Fruit fly (Drosophila melanogaster): Measurements from ENCODE around the gene AstCC.
A peak's percentile ranks its signal among the peaks of the same experiment; 100 is the strongest.

Gene AstCC

DNA sequence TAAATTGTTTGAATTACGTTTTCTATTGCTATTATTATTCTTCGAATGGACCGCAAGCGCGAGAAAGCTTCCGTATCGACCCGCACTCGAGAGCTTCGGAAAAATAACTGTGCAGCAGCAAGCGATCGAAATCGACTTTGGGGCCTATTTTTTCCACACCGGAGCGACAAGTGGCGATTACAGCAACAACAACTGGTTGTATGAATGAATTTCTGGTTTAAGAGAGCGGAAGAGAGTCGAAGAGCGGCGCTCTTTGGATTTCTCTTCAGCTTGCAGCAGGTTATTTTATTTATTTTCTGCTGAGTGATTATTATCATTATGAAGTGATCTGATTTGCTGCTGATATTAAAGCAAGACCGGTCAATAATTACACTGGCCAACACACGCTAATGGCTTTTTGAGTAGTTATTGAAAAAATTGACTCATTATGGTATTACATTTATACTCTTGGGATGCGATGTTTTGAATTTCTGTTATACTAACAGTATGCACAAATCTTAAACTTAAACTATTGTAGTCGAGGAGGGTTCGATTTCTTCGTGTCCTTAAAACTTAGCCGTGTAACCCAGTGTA lies 18.1 kb downstream of the AstCC start, which contains the start of gene Samuel:
TSS of gene Samuel (minus strand) at position 112 of the 573 bp plus-strand sequence.
- TF ChIP-seq GATAd (GFP tag; optimal IDR thresholded peaks at IDR 0.05) (no peak), CG9705 (GFP tag; optimal IDR thresholded peaks at IDR 0.05) (no peak), lola (GFP tag; optimal IDR thresholded peaks at IDR 0.05) (no peak), Hr78 (GFP tag; optimal IDR thresholded peaks at IDR 0.05) (no peak), Sp1 (GFP tag; optimal IDR thresholded peaks at IDR 0.05) (peak; percentile 22), brk (GFP tag; optimal IDR thresholded peaks at IDR 0.05) (peak; percentile 59), psq (GFP tag; optimal IDR thresholded peaks at IDR 0.05) (no peak), foxo (GFP tag; optimal IDR thresholded peaks at IDR 0.05) (peak; percentile 12 to 40), sv (GFP tag; optimal IDR thresholded peaks at IDR 0.05) (no peak), dmrt93B (GFP tag; optimal IDR thresholded peaks at IDR 0.05) (no peak), Vsx2 (GFP tag; optimal IDR thresholded peaks at IDR 0.05; ENCODE audit: partially characterized antibody) (peak; percentile 56), CG32264 (GFP tag; optimal IDR thresholded peaks at IDR 0.05) (peak; percentile 12), br (GFP tag; optimal IDR thresholded peaks at IDR 0.05) (peak; percentile 55), CrebA (GFP tag; optimal IDR thresholded peaks at IDR 0.05; ENCODE audit: borderline replicate concordance) (peak; percentile 66), fru (GFP tag; optimal IDR thresholded peaks at IDR 0.05) (peak; percentile 44), usp (GFP tag; optimal IDR thresholded peaks at IDR 0.05) (no peak), Hr83 (GFP tag; optimal IDR thresholded peaks at IDR 0.05; ENCODE audit: poor library complexity, severe bottlenecking) (peak; percentile 46), tai (GFP tag; optimal IDR thresholded peaks at IDR 0.05) (no peak), h (GFP tag; optimal IDR thresholded peaks at IDR 0.05) (peak; percentile 41), Mio (GFP tag; optimal IDR thresholded peaks at IDR 0.05) (no peak), dl (GFP tag; optimal IDR thresholded peaks at IDR 0.05; ENCODE audit: insufficient read depth in 1 of 2, partially characterized antibody in 2 of 2) (peak; percentile 86 to 87), Dif (GFP tag; optimal IDR thresholded peaks at IDR 0.05; ENCODE audit: partially characterized antibody) (peak; percentile 88), jim (GFP tag; optimal IDR thresholded peaks at IDR 0.05) (no peak), ey (GFP tag; optimal IDR thresholded peaks at IDR 0.05) (peak; percentile 38), dsf (GFP tag; optimal IDR thresholded peaks at IDR 0.05; ENCODE audit: borderline replicate concordance) (no peak), Abd-B (GFP tag; optimal IDR thresholded peaks at IDR 0.05) (no peak), rgr (GFP tag; optimal IDR thresholded peaks at IDR 0.05) (no peak), Jra (GFP tag; optimal IDR thresholded peaks at IDR 0.05) (no peak), Hnf4 (GFP tag; optimal IDR thresholded peaks at IDR 0.05) (peak; percentile 9), OdsH (GFP tag; optimal IDR thresholded peaks at IDR 0.05) (no peak), Dfd (GFP tag; optimal IDR thresholded peaks at IDR 0.05) (no peak), woc (GFP tag; optimal IDR thresholded peaks at IDR 0.05) (peak; percentile 22), Rel (GFP tag; optimal IDR thresholded peaks at IDR 0.05) (peak; percentile 2), Rel (tag; optimal IDR thresholded peaks at IDR 0.05) (peak; percentile 26), HLH106 (tag; optimal IDR thresholded peaks at IDR 0.05) (no peak), Myc (optimal IDR thresholded peaks at IDR 0.05) (no peak), N (GFP tag; optimal IDR thresholded peaks at IDR 0.05) (no peak), pan (optimal IDR thresholded peaks at IDR 0.05) (no peak), sage (GFP tag; optimal IDR thresholded peaks at IDR 0.05) (peak; percentile 76)

DNA sequence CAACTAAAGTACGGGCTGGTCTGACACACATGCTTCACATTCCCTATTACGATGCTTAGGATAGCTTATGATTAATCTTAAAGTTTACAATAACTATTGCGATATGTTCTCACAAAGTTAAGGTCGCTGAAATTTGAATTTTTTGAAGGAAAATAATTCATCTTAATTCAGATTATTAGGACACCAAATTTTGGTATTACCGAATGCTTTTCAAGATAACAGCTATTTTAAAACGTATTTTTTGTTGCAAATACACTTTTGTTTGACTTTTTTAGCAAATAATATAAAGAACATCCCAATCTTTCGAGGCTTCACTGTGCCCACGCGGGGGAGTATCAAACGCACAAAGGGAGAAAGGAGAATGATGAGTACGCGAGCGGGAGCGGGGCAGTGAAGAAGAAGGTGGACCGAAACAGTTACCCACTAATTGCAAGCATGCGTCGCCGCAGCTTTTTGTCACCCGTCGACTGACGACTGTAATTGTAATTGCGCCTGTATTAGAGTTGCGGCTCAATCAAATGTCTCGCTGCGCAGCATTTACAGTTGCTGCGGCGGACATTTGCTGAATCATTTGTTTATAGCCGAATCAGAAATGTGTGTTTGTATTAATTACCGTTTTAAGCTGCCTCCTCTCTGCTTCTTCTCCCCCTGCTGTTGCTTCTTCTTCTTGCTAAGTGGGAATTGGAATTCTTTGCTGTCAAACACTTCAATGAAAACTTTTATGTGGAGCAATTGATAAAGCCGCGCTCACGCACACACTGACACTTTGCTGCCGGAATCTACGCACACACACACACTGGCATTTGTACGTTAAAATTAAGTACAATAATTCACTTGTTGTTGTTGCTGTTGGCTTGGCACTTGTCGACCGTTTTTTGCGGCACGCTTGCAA lies 18.9 kb downstream of the AstCC start:
- TF ChIP-seq ey (GFP tag; optimal IDR thresholded peaks at IDR 0.05) (peak; percentile 66), Myc (optimal IDR thresholded peaks at IDR 0.05) (no peak), h (GFP tag; optimal IDR thresholded peaks at IDR 0.05) (peak; percentile 76), dl (GFP tag; optimal IDR thresholded peaks at IDR 0.05; ENCODE audit: insufficient read depth in 1 of 2, partially characterized antibody in 2 of 2) (no peak), Vsx2 (GFP tag; optimal IDR thresholded peaks at IDR 0.05; ENCODE audit: partially characterized antibody) (no peak), brk (GFP tag; optimal IDR thresholded peaks at IDR 0.05) (no peak), fru (GFP tag; optimal IDR thresholded peaks at IDR 0.05) (peak; percentile 71), jim (GFP tag; optimal IDR thresholded peaks at IDR 0.05) (no peak), Sp1 (GFP tag; optimal IDR thresholded peaks at IDR 0.05) (peak; percentile 33), br (GFP tag; optimal IDR thresholded peaks at IDR 0.05) (peak; percentile 45), HLH106 (tag; optimal IDR thresholded peaks at IDR 0.05) (peak; percentile 55), lola (GFP tag; optimal IDR thresholded peaks at IDR 0.05) (no peak), Dif (GFP tag; optimal IDR thresholded peaks at IDR 0.05; ENCODE audit: partially characterized antibody) (no peak), CG32264 (GFP tag; optimal IDR thresholded peaks at IDR 0.05) (peak; percentile 27), foxo (GFP tag; optimal IDR thresholded peaks at IDR 0.05) (peak in 1 of 2 experiments; percentile 72), CG9705 (GFP tag; optimal IDR thresholded peaks at IDR 0.05) (no peak), rgr (GFP tag; optimal IDR thresholded peaks at IDR 0.05) (peak; percentile 62), woc (GFP tag; optimal IDR thresholded peaks at IDR 0.05) (peak; percentile 5), psq (GFP tag; optimal IDR thresholded peaks at IDR 0.05) (peak; percentile 16), OdsH (GFP tag; optimal IDR thresholded peaks at IDR 0.05) (peak; percentile 46), dsf (GFP tag; optimal IDR thresholded peaks at IDR 0.05; ENCODE audit: borderline replicate concordance) (no peak), Hnf4 (GFP tag; optimal IDR thresholded peaks at IDR 0.05) (peak; percentile 45), Dfd (GFP tag; optimal IDR thresholded peaks at IDR 0.05) (no peak), GATAd (GFP tag; optimal IDR thresholded peaks at IDR 0.05) (no peak)

All from whole organism, wandering third instar larva.